Fruit fly (Drosophila melanogaster): Measurements from ENCODE around the gene CG9922.

CG9922 gene

dm6 chr3R:14012478-14013146 is 23.6 kb downstream of the CG9922 start (continued):
- TF ChIP-seq hth (optimal IDR thresholded peaks at IDR 0.05) (no peak), chif (GFP tag; optimal IDR thresholded peaks at IDR 0.05) (peak; percentile 82 to 91), CG4707 (GFP tag; optimal IDR thresholded peaks at IDR 0.05) (peak; percentile 82), zfh1 (GFP tag; IDR thresholded peaks at IDR 0.05) (peak; percentile 98), CG4328 (GFP tag; optimal IDR thresholded peaks at IDR 0.05) (peak; percentile 52), CG4360 (GFP tag; IDR thresholded peaks at IDR 0.05) (peak; percentile 85), CG9932 (GFP tag; IDR thresholded peaks at IDR 0.05) (peak; percentile 81), CG8765 (GFP tag; IDR thresholded peaks at IDR 0.05) (peak; percentile 93), stc (GFP tag; IDR thresholded peaks at IDR 0.05) (peak; percentile 93), Camta (GFP tag; optimal IDR thresholded peaks at IDR 0.05) (peak; percentile 92), CG14014 (GFP tag; IDR thresholded peaks at IDR 0.05) (peak; percentile 92), lmd (GFP tag; IDR thresholded peaks at IDR 0.05) (peak; percentile 97), pnt (GFP tag; optimal IDR thresholded peaks at IDR 0.05) (peak; percentile 84), CG1647 (GFP tag; optimal IDR thresholded peaks at IDR 0.05) (peak; percentile 87), CG2889 (GFP tag; IDR thresholded peaks at IDR 0.05) (peak; percentile 79), Sox100B (GFP tag; optimal IDR thresholded peaks at IDR 0.05) (peak; percentile 88), CG2712 (tag; optimal IDR thresholded peaks at IDR 0.05) (peak; percentile 96), Stat92E (GFP tag; optimal IDR thresholded peaks at IDR 0.05) (peak in 1 of 3 experiments; percentile 21), CG6765 (GFP tag; optimal IDR thresholded peaks at IDR 0.05) (peak; percentile 77), tio (GFP tag; optimal IDR thresholded peaks at IDR 0.05) (peak; percentile 69), CG10654 (GFP tag; optimal IDR thresholded peaks at IDR 0.05) (peak; percentile 91), CG31365 (tag; optimal IDR thresholded peaks at IDR 0.05) (peak; percentile 81), Fer2 (tag; optimal IDR thresholded peaks at IDR 0.05) (peak; percentile 56), sob (GFP tag; IDR thresholded peaks at IDR 0.05) (peak; percentile 95), sisA (GFP tag; IDR thresholded peaks at IDR 0.05) (peak; percentile 96), CG15269 (tag; optimal IDR thresholded peaks at IDR 0.05) (peak; percentile 88), shn (GFP tag; optimal IDR thresholded peaks at IDR 0.05) (peak; percentile 72), Sin3A (optimal IDR thresholded peaks at IDR 0.05) (no peak), ewg (GFP tag; optimal IDR thresholded peaks at IDR 0.05) (peak; percentile 63), CG7556 (GFP tag; optimal IDR thresholded peaks at IDR 0.05) (peak; percentile 84), NK7.1 (GFP tag; optimal IDR thresholded peaks at IDR 0.05) (peak; percentile 56), ac (GFP tag; optimal IDR thresholded peaks at IDR 0.05) (peak; percentile 48), lilli (GFP tag; optimal IDR thresholded peaks at IDR 0.05) (peak; percentile 82), zfh2 (GFP tag; optimal IDR thresholded peaks at IDR 0.05) (peak; percentile 50), CG1832 (GFP tag; optimal IDR thresholded peaks at IDR 0.05) (no peak), Scr (GFP tag; IDR thresholded peaks at IDR 0.05; ENCODE audit: partially characterized antibody) (peak; percentile 41), CG17829 (tag; optimal IDR thresholded peaks at IDR 0.05) (peak; percentile 93), CG17328 (GFP tag; IDR thresholded peaks at IDR 0.05) (peak; percentile 96), B-H1 (GFP tag; IDR thresholded peaks at IDR 0.05) (peak; percentile 93), Xrp1 (GFP tag; IDR thresholded peaks at IDR 0.05) (peak; percentile 97), CG6689 (GFP tag; IDR thresholded peaks at IDR 0.05) (peak; percentile 97), CG34376 (GFP tag; optimal IDR thresholded peaks at IDR 0.05) (peak; percentile 30), D19B (GFP tag; optimal IDR thresholded peaks at IDR 0.05) (peak; percentile 71), Pdp1 (GFP tag; optimal IDR thresholded peaks at IDR 0.05) (peak; percentile 85 to 90), MBD-R2 (GFP tag; IDR thresholded peaks at IDR 0.05) (peak; percentile 84), CG12071 (GFP tag; optimal IDR thresholded peaks at IDR 0.05) (peak; percentile 91), CG11560 (tag; IDR thresholded peaks at IDR 0.05) (peak; percentile 80), CG32532 (GFP tag; IDR thresholded peaks at IDR 0.05) (peak; percentile 96), pb (GFP tag; optimal IDR thresholded peaks at IDR 0.05) (peak; percentile 65), Dref (GFP tag; IDR thresholded peaks at IDR 0.05) (no peak), ab (GFP tag; optimal IDR thresholded peaks at IDR 0.05) (peak; percentile 50)
